Worm (Caenorhabditis elegans) whole organism, L2 larva: Measurements from ENCODE around the gene slcf-2.

Source experiments
- ceh-16 ChIP-seq: fragments of 150-350 bp; optimal IDR thresholded peaks from 2 replicates; lab custom pipeline; 2014; ENCODE audit warnings: missing biosample characterization, missing genetic modification characterization
- ceh-82 ChIP-seq: fragments of 150-350 bp; optimal IDR thresholded peaks from 2 replicates; lab custom pipeline; 2014; ENCODE audit warnings: missing biosample characterization, missing genetic modification characterization
- gmeb-1 ChIP-seq: fragments of 150-350 bp; optimal IDR thresholded peaks from 2 replicates; lab custom pipeline; 2014; ENCODE audit warnings: missing biosample characterization, missing genetic modification characterization
- lsy-2 ChIP-seq, 2 experiments: fragments of 150-350 bp in 1 of 2; sonication (generic microtip) in 1 of 2; optimal IDR thresholded peaks; 2 replicates each; lab custom pipeline; 2014 to 2017; ENCODE audit warnings: missing biosample characterization in 2 of 2, missing genetic modification characterization in 2 of 2
- mdl-1 ChIP-seq, 2 experiments: fragments of 150-350 bp in 1 of 2; sonication (generic microtip) in 1 of 2; optimal IDR thresholded peaks; 2 replicates each; lab custom pipeline; 2017; ENCODE audit warnings: missing biosample characterization in 2 of 2, missing genetic modification characterization in 2 of 2
- nhr-12 ChIP-seq: fragments of 150-350 bp; optimal IDR thresholded peaks from 2 replicates; lab custom pipeline; 2014; ENCODE audit warnings: missing biosample characterization, missing genetic modification characterization
- unc-62 ChIP-seq: fragments of 150-350 bp; optimal IDR thresholded peaks from 2 replicates; lab custom pipeline; 2014; ENCODE audit warnings: missing biosample characterization, missing genetic modification reagents, missing genetic modification characterization

DNA sequence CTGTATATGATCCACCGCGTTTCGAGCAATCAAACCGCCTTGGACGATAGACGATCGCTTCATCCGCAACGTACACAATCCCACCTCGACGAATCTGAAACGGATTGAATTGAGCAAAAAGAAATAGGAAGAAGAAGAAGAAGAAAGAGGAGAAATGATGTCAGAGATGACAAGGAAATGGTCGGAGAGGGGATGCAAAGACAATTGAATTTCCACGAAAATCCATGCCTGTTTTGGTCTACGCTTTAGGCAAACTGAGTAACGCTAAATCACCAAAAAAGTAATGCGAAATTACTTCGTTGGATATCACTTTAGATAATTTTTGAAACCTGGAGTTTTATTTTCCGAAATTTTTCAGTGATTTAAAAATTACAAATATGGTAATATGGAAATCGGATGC lies 35.5 kb downstream of the slcf-2 start:
- no peak for TF ChIP-seq ceh-16 (tag; lab: Kevin White, UChicago)
- TF ChIP-seq nhr-12 (tag; lab: Kevin White, UChicago): no peak
- no peak for TF ChIP-seq mdl-1 (tag; optimal IDR thresholded peaks at IDR 0.05; lab: Kevin White, UChicago)
- no peak for TF ChIP-seq gmeb-1 (tag; lab: Kevin White, UChicago)
- no peak for TF ChIP-seq unc-62 (GFP tag; lab: Kevin White, UChicago)
- no peak for TF ChIP-seq lsy-2 (tag; optimal IDR thresholded peaks at IDR 0.05; lab: Kevin White, UChicago)
- TF ChIP-seq ceh-82 (tag; lab: Kevin White, UChicago): no peak
